Fruit fly (Drosophila melanogaster) whole organism, embryonic: ENCODE data around the gene ClC-a.

Experiments
- Atf3 ChIP-seq: fragments of 200-800 bp; sonication (Bioruptor generic); optimal IDR thresholded peaks from 3 replicates; lab custom pipeline; 2016; ENCODE audit warnings: missing biosample characterization, missing genetic modification characterization
- Awh ChIP-seq: fragments of 200-800 bp; sonication (Bioruptor generic); IDR thresholded peaks from 2 replicates; pipeline ENCODE4, ENCODE4 v1.3.6; 2022; ENCODE audit warnings: missing biosample characterization, missing genetic modification characterization
- BEAF-32 ChIP-seq: fragments of 200-800 bp; sonication (Bioruptor generic); optimal IDR thresholded peaks from 3 replicates; lab custom pipeline; 2017; ENCODE audit warnings: missing biosample characterization, missing genetic modification characterization, mild to moderate bottlenecking, moderate library complexity, missing genetic modification reagents
- CG10366 ChIP-seq: fragments of 200-800 bp; sonication (Bioruptor generic); IDR thresholded peaks from 2 replicates; pipeline ENCODE4 v1.3.6; 2022; ENCODE audit warnings: missing biosample characterization, missing genetic modification characterization
- CG10543 ChIP-seq: fragments of 200-800 bp; sonication (Bioruptor generic); optimal IDR thresholded peaks from 3 replicates; lab custom pipeline; 2017; ENCODE audit warnings: missing biosample characterization, mild to moderate bottlenecking, missing genetic modification characterization, moderate library complexity
- CG11398 ChIP-seq: fragments of 200-800 bp; sonication (Bioruptor generic); optimal IDR thresholded peaks from 2 replicates; lab custom pipeline; 2016; ENCODE audit warnings: missing biosample characterization, missing genetic modification characterization
- CG12769 ChIP-seq: fragments of 200-800 bp; sonication (Bioruptor generic); optimal IDR thresholded peaks from 2 replicates; lab custom pipeline; 2019; ENCODE audit warnings: missing biosample characterization, mild to moderate bottlenecking, missing genetic modification characterization, moderate library complexity
- CG1832 ChIP-seq: fragments of 200-800 bp; sonication (Bioruptor generic); optimal IDR thresholded peaks from 2 replicates; lab custom pipeline; 2017; ENCODE audit warnings: missing biosample characterization, mild to moderate bottlenecking, missing genetic modification characterization, inconsistent platforms
- CG2116 ChIP-seq: fragments of 200-800 bp; sonication (Bioruptor generic); optimal IDR thresholded peaks from 3 replicates; lab custom pipeline; 2018; ENCODE audit warnings: missing biosample characterization, mild to moderate bottlenecking, missing genetic modification characterization
- CG2129 ChIP-seq: fragments of 200-800 bp; sonication (Bioruptor generic); IDR thresholded peaks from 2 replicates; pipeline ENCODE4 v1.3.6; 2022; ENCODE audit warnings: missing biosample characterization, missing genetic modification characterization; ENCODE audit not compliant: partially characterized antibody
- CG2202 ChIP-seq: fragments of 200-800 bp; sonication (Bioruptor generic); optimal IDR thresholded peaks from 2 replicates; lab custom pipeline; 2018; ENCODE audit warnings: missing biosample characterization, mild to moderate bottlenecking, missing genetic modification characterization
- CG2712 ChIP-seq: fragments of 200-800 bp; optimal IDR thresholded peaks from 3 replicates; lab custom pipeline; 2019; ENCODE audit warnings: missing biosample characterization, mild to moderate bottlenecking, missing genetic modification characterization, moderate library complexity
- CG3163 ChIP-seq: fragments of 200-800 bp; sonication (Bioruptor generic); optimal IDR thresholded peaks from 3 replicates; lab custom pipeline; 2016; ENCODE audit warnings: missing biosample characterization, missing genetic modification characterization
- CG4328 ChIP-seq: fragments of 200-800 bp; sonication (Bioruptor generic); optimal IDR thresholded peaks from 3 replicates; lab custom pipeline; 2017; ENCODE audit warnings: missing biosample characterization, missing genetic modification reagents, missing genetic modification characterization
- CG43689 ChIP-seq: fragments of 200-800 bp; sonication (Bioruptor generic); IDR thresholded peaks from 2 replicates; pipeline ENCODE4 v1.3.6; 2022; ENCODE audit warnings: missing biosample characterization, missing genetic modification characterization
- CG4424 ChIP-seq: fragments of 200-800 bp; sonication (Bioruptor generic); optimal IDR thresholded peaks from 3 replicates; lab custom pipeline; 2016; ENCODE audit warnings: missing biosample characterization, missing genetic modification characterization
- CG5180 ChIP-seq: fragments of 200-800 bp; sonication (Bioruptor generic); optimal IDR thresholded peaks from 3 replicates; lab custom pipeline; 2017; ENCODE audit warnings: missing biosample characterization, missing genetic modification characterization, mild to moderate bottlenecking, moderate library complexity, missing genetic modification reagents
- CG6765 ChIP-seq: fragments of 200-800 bp; sonication (Bioruptor generic); optimal IDR thresholded peaks from 3 replicates; lab custom pipeline; 2017; ENCODE audit warnings: missing biosample characterization, mild to moderate bottlenecking, missing genetic modification characterization
- CG6791 ChIP-seq: fragments of 200-800 bp; sonication (Bioruptor generic); IDR thresholded peaks from 3 replicates; pipeline ENCODE4 v1.3.6; 2022; ENCODE audit warnings: missing biosample characterization, missing genetic modification characterization; ENCODE audit not compliant: partially characterized antibody
- CG7963 ChIP-seq: fragments of 200-800 bp; sonication (Bioruptor generic); IDR thresholded peaks from 3 replicates; pipeline ENCODE4 v1.3.6; 2022; ENCODE audit warnings: missing biosample characterization, missing genetic modification characterization; ENCODE audit not compliant: partially characterized antibody
- CG8089 ChIP-seq: fragments of 200-800 bp; sonication (Bioruptor generic); optimal IDR thresholded peaks from 3 replicates; lab custom pipeline; 2016; ENCODE audit warnings: missing biosample characterization, missing genetic modification characterization
- CG8478 ChIP-seq: fragments of >200 bp; optimal IDR thresholded peaks from 2 replicates; lab custom pipeline; 2018
- Dad ChIP-seq: fragments of 200-800 bp; sonication (Bioruptor generic); optimal IDR thresholded peaks from 3 replicates; lab custom pipeline; 2016; ENCODE audit warnings: missing biosample characterization, missing genetic modification characterization
- Elba2 ChIP-seq: fragments of 200-800 bp; sonication (Bioruptor generic); optimal IDR thresholded peaks from 3 replicates; lab custom pipeline; 2016; ENCODE audit warnings: missing biosample characterization, missing genetic modification characterization
- Hr3 ChIP-seq: fragments of 200-800 bp; sonication (Bioruptor generic); optimal IDR thresholded peaks from 3 replicates; lab custom pipeline; 2016; ENCODE audit warnings: missing biosample characterization, missing genetic modification characterization
- MBD-R2 ChIP-seq: fragments of 200-800 bp; sonication (Bioruptor generic); IDR thresholded peaks from 2 replicates; pipeline ENCODE4 v1.3.6; 2022; ENCODE audit warnings: missing biosample characterization, missing genetic modification characterization
- NfI ChIP-seq: fragments of 200-800 bp; sonication (Bioruptor generic); optimal IDR thresholded peaks from 3 replicates; lab custom pipeline; 2018; ENCODE audit warnings: missing biosample characterization, mild to moderate bottlenecking, missing genetic modification characterization, moderate library complexity
- Opbp ChIP-seq: fragments of 200-800 bp; sonication (Bioruptor generic); IDR thresholded peaks from 3 replicates; pipeline ENCODE4 v1.3.6; 2022; ENCODE audit warnings: missing biosample characterization, missing genetic modification characterization; ENCODE audit not compliant: partially characterized antibody
- PHDP ChIP-seq: fragments of 200-800 bp; sonication (Bioruptor generic); optimal IDR thresholded peaks from 3 replicates; lab custom pipeline; 2018; ENCODE audit warnings: missing biosample characterization, mild to moderate bottlenecking, missing genetic modification characterization, moderate library complexity
- Rx ChIP-seq: fragments of 200-800 bp; sonication (Bioruptor generic); IDR thresholded peaks from 2 replicates; pipeline ENCODE4 v1.3.6; 2022; ENCODE audit warnings: missing biosample characterization, missing genetic modification characterization
- Spps ChIP-seq: fragments of 200-800 bp; sonication (Bioruptor generic); optimal IDR thresholded peaks from 2 replicates; lab custom pipeline; 2018; ENCODE audit warnings: missing biosample characterization, mild to moderate bottlenecking, missing genetic modification characterization
- aop ChIP-seq: fragments of 200-800 bp; sonication (Bioruptor generic); IDR thresholded peaks from 2 replicates; pipeline ENCODE4 v1.3.6; 2022; ENCODE audit warnings: missing biosample characterization, missing genetic modification characterization
- da ChIP-seq: fragments of 200-800 bp; sonication (Bioruptor generic); optimal IDR thresholded peaks from 2 replicates; lab custom pipeline; 2016; ENCODE audit warnings: missing biosample characterization, missing genetic modification characterization
- dati ChIP-seq: fragments of 200-800 bp; sonication (Bioruptor generic); IDR thresholded peaks from 2 replicates; pipeline ENCODE4 v1.3.6; 2022; ENCODE audit warnings: missing biosample characterization, missing genetic modification characterization
- dm ChIP-seq: fragments of 200-800 bp; sonication (Bioruptor generic); optimal IDR thresholded peaks from 3 replicates; lab custom pipeline; 2016; ENCODE audit warnings: missing biosample characterization, missing genetic modification characterization
- dysf ChIP-seq: fragments of 200-800 bp; sonication (Bioruptor generic); IDR thresholded peaks from 3 replicates; pipeline ENCODE4 v1.3.6; 2022; ENCODE audit warnings: missing biosample characterization, missing genetic modification characterization
- ham ChIP-seq: fragments of 200-800 bp; sonication (Bioruptor generic); IDR thresholded peaks from 2 replicates; pipeline ENCODE4 v1.3.6; 2022; ENCODE audit warnings: missing biosample characterization, missing genetic modification characterization
- ken ChIP-seq: fragments of 200-800 bp; sonication (Bioruptor generic); IDR thresholded peaks from 3 replicates; pipeline ENCODE4 v1.3.6; 2022; ENCODE audit warnings: missing biosample characterization, missing genetic modification characterization
- lilli ChIP-seq: fragments of 200-800 bp; sonication (Bioruptor generic); optimal IDR thresholded peaks from 3 replicates; lab custom pipeline; 2016; ENCODE audit warnings: missing biosample characterization, missing genetic modification characterization
- lmd ChIP-seq: fragments of 200-800 bp; sonication (Bioruptor generic); IDR thresholded peaks from 2 replicates; pipeline ENCODE4 v1.3.6; 2022; ENCODE audit warnings: missing biosample characterization, missing genetic modification characterization
- pb ChIP-seq: fragments of 200-800 bp; sonication (Bioruptor generic); optimal IDR thresholded peaks from 3 replicates; lab custom pipeline; 2016; ENCODE audit warnings: missing biosample characterization, missing genetic modification characterization
- prd ChIP-seq, 3 experiments: fragments of >200 bp in 2 of 3; fragments of 200-800 bp in 1 of 3; sonication (Bioruptor generic) in 1 of 3; optimal IDR thresholded peaks in 2 of 3; IDR thresholded peaks in 1 of 3; 2 replicates in 2 of 3; 3 replicates in 1 of 3; pipeline versions ENCODE4 v1.3.6 to Lab custom; 2017 to 2022; ENCODE audit warnings: missing biosample characterization in 1 of 3, missing genetic modification characterization in 1 of 3
- slou ChIP-seq: fragments of 200-800 bp; sonication (Bioruptor generic); optimal IDR thresholded peaks from 3 replicates; lab custom pipeline; 2016; ENCODE audit warnings: missing biosample characterization, missing genetic modification characterization
- sob ChIP-seq: fragments of 200-800 bp; sonication (Bioruptor generic); IDR thresholded peaks from 2 replicates; pipeline ENCODE4 v1.3.6; 2022; ENCODE audit warnings: missing biosample characterization, missing genetic modification characterization
- sqz ChIP-seq: fragments of 200-800 bp; sonication (Bioruptor generic); optimal IDR thresholded peaks from 3 replicates; lab custom pipeline; 2018; ENCODE audit warnings: missing biosample characterization, mild to moderate bottlenecking, missing genetic modification characterization
- tin ChIP-seq: fragments of 200-800 bp; sonication (Bioruptor generic); optimal IDR thresholded peaks from 3 replicates; lab custom pipeline; 2016; ENCODE audit warnings: missing biosample characterization, missing genetic modification characterization
- tio ChIP-seq: fragments of 200-800 bp; sonication (Bioruptor generic); optimal IDR thresholded peaks from 2 replicates; lab custom pipeline; 2017; ENCODE audit warnings: missing biosample characterization, missing genetic modification characterization, inconsistent platforms
- vfl ChIP-seq: fragments of 200-800 bp; sonication (Bioruptor generic); optimal IDR thresholded peaks from 2 replicates; lab custom pipeline; 2016; ENCODE audit warnings: missing biosample characterization, missing genetic modification characterization

The ClC-a gene

dm6 chr3R:11850917-11851897, 38.2 kb upstream of the ClC-a start (continued):
- TF ChIP-seq Hr3 (GFP tag; lab: Kevin White, UChicago) (peak; percentile 73), tin (GFP tag; lab: Kevin White, UChicago) (peak; percentile 67), vfl (GFP tag; lab: Kevin White, UChicago) (no peak), prd (optimal IDR thresholded peaks at IDR 0.05; lab: Kevin White, UChicago) (no peak), prd (GFP tag; IDR thresholded peaks at IDR 0.05; lab: Robert Waterston, UW) (peak; percentile 80; the same call in 2 of the 3 replicates), slou (no peak), aop (GFP tag; lab: Robert Waterston, UW) (no peak), Awh (GFP tag; lab: Robert Waterston, UW) (peak; percentile 60; the same call in 1 of the 2 replicates), PHDP (tag; lab: Kevin White, UChicago) (peak; percentile 85), NfI (GFP tag; lab: Kevin White, UChicago) (peak; percentile 56), CG10366 (peak; percentile 43; the same call in 1 of the 2 replicates), pb (GFP tag; lab: Kevin White, UChicago) (peak; percentile 28), da (GFP tag; lab: Kevin White, UChicago) (no peak), dati (GFP tag; lab: Robert Waterston, UW) (no peak), CG8478 (no peak), CG4424 (GFP tag; lab: Kevin White, UChicago) (peak; percentile 86), CG8089 (peak; percentile 81), ham (GFP tag; lab: Robert Waterston, UW) (no peak), lmd (GFP tag; lab: Robert Waterston, UW) (peak; percentile 85), CG6791 (GFP tag; lab: Robert Waterston, UW) (no peak), Dad (GFP tag; lab: Kevin White, UChicago) (peak; percentile 29), sqz (GFP tag; lab: Kevin White, UChicago) (peak; percentile 78), dysf (GFP tag; lab: Robert Waterston, UW) (peak; percentile 48; the same call in 1 of the 3 replicates), sob (GFP tag; lab: Robert Waterston, UW) (no peak; the same call in 1 of the 2 replicates), CG2712 (tag; lab: Kevin White, UChicago) (peak; percentile 95), Opbp (no peak), CG5180 (peak; percentile 71), CG4328 (GFP tag; lab: Kevin White, UChicago) (peak; percentile 64), Rx (GFP tag; lab: Robert Waterston, UW) (peak; percentile 24; the same call in 1 of the 2 replicates), CG2202 (tag; lab: Kevin White, UChicago) (peak; percentile 88), MBD-R2 (no peak), CG3163 (GFP tag; lab: Kevin White, UChicago) (peak; percentile 17), CG10543 (GFP tag; lab: Kevin White, UChicago) (no peak), CG7963 (GFP tag; lab: Robert Waterston, UW) (no peak), tio (GFP tag; lab: Kevin White, UChicago) (peak; percentile 84), Atf3 (GFP tag; lab: Kevin White, UChicago) (peak; percentile 80), Spps (tag; lab: Kevin White, UChicago) (peak; percentile 88), dm (GFP tag; lab: Kevin White, UChicago) (peak; percentile 62), BEAF-32 (no peak), ken (GFP tag; lab: Robert Waterston, UW) (peak; percentile 21; the same call in 1 of the 3 replicates), lilli (peak; percentile 41), CG2129 (GFP tag; lab: Robert Waterston, UW) (no peak), CG6765 (GFP tag; lab: Kevin White, UChicago) (no peak), CG43689 (GFP tag; lab: Robert Waterston, UW) (no peak), CG12769 (tag; lab: Kevin White, UChicago) (no peak), CG1832 (GFP tag; lab: Kevin White, UChicago) (no peak), Elba2 (GFP tag; lab: Kevin White, UChicago) (no peak), CG2116 (GFP tag; lab: Kevin White, UChicago) (peak; percentile 28), CG11398 (GFP tag; lab: Kevin White, UChicago) (peak; percentile 73)
